Fruit fly (Drosophila melanogaster): ENCODE measurements around the gene CG1983.

dm6 chr3R:30191047-30191446, 13.5 kb upstream of the CG1983 start, which contains the start of gene CG9747:
- TF ChIP-seq fru (GFP tag; optimal IDR thresholded peaks at IDR 0.05) = no peak
- no peak for TF ChIP-seq foxo (GFP tag; optimal IDR thresholded peaks at IDR 0.05)

Data from whole organism, wandering third instar larva.